Worm (Caenorhabditis elegans) whole organism, midembryonic: Measurements from ENCODE around the gene cyp-33B1.

ENCODE experiments used
- T22C8.4 ChIP-seq: fragments of 200-800 bp; sonication (Bioruptor generic); IDR thresholded peaks from 2 replicates; pipeline ENCODE4 v1.3.6; 2022; ENCODE audit warnings: missing genetic modification characterization, missing compliant biosample characterization
- cog-1 ChIP-seq: sonication (generic microtip); optimal IDR thresholded peaks from 2 replicates; lab custom pipeline; 2016; ENCODE audit warnings: missing genetic modification characterization, missing compliant biosample characterization
- flt-1 ChIP-seq: fragments of 200-800 bp; sonication (Bioruptor generic); IDR thresholded peaks from 2 replicates; pipeline ENCODE4 v1.3.6; 2022; ENCODE audit warnings: missing genetic modification characterization, missing compliant biosample characterization
- klf-2 ChIP-seq: fragments of 200-800 bp; sonication (Bioruptor generic); conservative IDR thresholded peaks from 2 replicates; pipeline ENCODE4 v1.3.6; 2022; ENCODE audit warnings: missing genetic modification reagents, missing genetic modification characterization, missing compliant biosample characterization
- med-1 ChIP-seq: sonication (generic microtip); optimal IDR thresholded peaks from 2 replicates; lab custom pipeline; 2017; ENCODE audit warnings: missing genetic modification characterization, mild to moderate bottlenecking, missing compliant biosample characterization, antibody characterized with exemption, missing genetic modification reagents; ENCODE audit not compliant: insufficient read depth
- ref-1 ChIP-seq: fragments of 200-800 bp; sonication (Bioruptor generic); conservative IDR thresholded peaks from 2 replicates; pipeline ENCODE4 v1.3.6; 2022; ENCODE audit warnings: missing genetic modification reagents, missing genetic modification characterization, missing compliant biosample characterization
- tab-1 ChIP-seq: fragments of 200-800 bp; sonication (Bioruptor generic); IDR thresholded peaks from 2 replicates; pipeline ENCODE4 v1.3.6; 2022; ENCODE audit warnings: missing genetic modification characterization, missing compliant biosample characterization
- ztf-23 ChIP-seq: fragments of 200-800 bp; sonication (Bioruptor generic); IDR thresholded peaks from 2 replicates; pipeline ENCODE4 v1.3.6; 2022; ENCODE audit warnings: missing genetic modification reagents, missing genetic modification characterization, missing compliant biosample characterization
- ztf-29 ChIP-seq: fragments of 200-800 bp; sonication (Bioruptor generic); IDR thresholded peaks from 2 replicates; pipeline ENCODE4 v1.3.6; 2022; ENCODE audit warnings: missing genetic modification reagents, missing genetic modification characterization, missing compliant biosample characterization

cyp-33B1 gene

DNA sequence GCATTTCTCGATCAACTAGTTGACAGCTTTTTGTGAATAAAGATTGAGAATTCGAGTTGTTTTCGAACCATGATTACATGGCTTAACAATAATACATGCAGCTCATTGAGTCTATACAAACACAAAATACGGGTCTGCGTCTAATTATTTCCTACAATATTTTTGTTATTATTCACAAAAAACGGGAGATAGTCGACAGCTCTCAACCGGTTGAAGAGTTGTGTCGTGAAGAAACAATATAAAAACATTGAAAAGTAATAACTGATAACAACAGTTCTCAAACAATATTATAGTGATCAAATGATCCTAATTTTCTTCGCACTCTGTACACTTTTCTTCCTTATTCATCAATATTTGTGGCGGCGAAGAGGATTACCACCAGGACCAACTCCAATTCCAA is at the start of gene cyp-33B1:
TSS of gene cyp-33B1 (plus strand) at position 301 of the 400 bp plus-strand sequence.
- no peak for TF ChIP-seq ref-1
- TF ChIP-seq klf-2 (GFP tag; lab: Robert Waterston, UW) = no peak
- no peak for TF ChIP-seq ztf-29 (GFP tag; lab: Robert Waterston, UW)
- no peak for TF ChIP-seq med-1 (GFP tag; lab: Kevin White, UChicago)
- TF ChIP-seq flt-1 (GFP tag; lab: Robert Waterston, UW) = no peak
- TF ChIP-seq tab-1 (GFP tag; lab: Robert Waterston, UW) = no peak
- no peak for TF ChIP-seq T22C8.4 (GFP tag; lab: Robert Waterston, UW)
- TF ChIP-seq cog-1 (tag; lab: Kevin White, UChicago) = no peak
- TF ChIP-seq ztf-23 (GFP tag; lab: Robert Waterston, UW) = no peak

- no peak for TF ChIP-seq med-1 (GFP tag; lab: Kevin White, UChicago)
- TF ChIP-seq klf-2 (GFP tag; lab: Robert Waterston, UW) = no peak
- TF ChIP-seq T22C8.4 (GFP tag; lab: Robert Waterston, UW) = no peak
- no peak for TF ChIP-seq ref-1
- no peak for TF ChIP-seq flt-1 (GFP tag; lab: Robert Waterston, UW)
These were observed 49.5 kb upstream of the cyp-33B1 start, which contains the start of gene F59E11.6 for ce11 chrV:8991679-8992078. F59E11.6 (plus strand) TSS chrV:8991789.

DNA sequence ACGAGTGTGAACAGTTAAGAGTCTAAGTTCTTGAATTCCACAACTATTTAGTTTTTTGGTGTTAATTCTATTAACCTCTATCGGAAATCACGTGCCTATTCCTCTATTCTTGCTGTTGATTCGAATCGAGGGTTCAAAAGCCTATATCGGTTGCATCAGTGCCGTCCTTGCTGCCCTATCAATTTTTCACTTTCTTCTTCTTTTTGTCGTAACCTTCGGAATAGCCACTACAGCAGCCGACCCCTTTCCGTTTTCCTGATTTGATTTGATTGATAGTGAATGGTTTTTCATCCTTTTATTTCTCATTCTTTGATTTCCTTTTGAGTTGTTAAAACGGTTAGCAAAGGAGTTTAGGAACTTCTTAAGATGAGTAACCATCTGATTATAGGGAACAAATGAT is 46.9 kb upstream of the cyp-33B1 start:
- TF ChIP-seq med-1 (GFP tag; lab: Kevin White, UChicago) (no peak), ref-1 (no peak), flt-1 (GFP tag; lab: Robert Waterston, UW) (no peak), cog-1 (tag; lab: Kevin White, UChicago) (no peak)

ce11 chrV:8994801-8995200 is 46.3 kb upstream of the cyp-33B1 start, which contains the start of gene F59E11.5:
F59E11.5 (plus strand) TSS chrV:8995101.
- TF ChIP-seq tab-1 (GFP tag; lab: Robert Waterston, UW) = no peak
- TF ChIP-seq ztf-23 (GFP tag; lab: Robert Waterston, UW) = no peak
- no peak for TF ChIP-seq T22C8.4 (GFP tag; lab: Robert Waterston, UW)
- no peak for TF ChIP-seq ztf-29 (GFP tag; lab: Robert Waterston, UW)
- TF ChIP-seq med-1 (GFP tag; lab: Kevin White, UChicago) = no peak
- no peak for TF ChIP-seq klf-2 (GFP tag; lab: Robert Waterston, UW)
- TF ChIP-seq cog-1 (tag; lab: Kevin White, UChicago) = no peak
- TF ChIP-seq ref-1 = no peak
- TF ChIP-seq flt-1 (GFP tag; lab: Robert Waterston, UW) = no peak

DNA sequence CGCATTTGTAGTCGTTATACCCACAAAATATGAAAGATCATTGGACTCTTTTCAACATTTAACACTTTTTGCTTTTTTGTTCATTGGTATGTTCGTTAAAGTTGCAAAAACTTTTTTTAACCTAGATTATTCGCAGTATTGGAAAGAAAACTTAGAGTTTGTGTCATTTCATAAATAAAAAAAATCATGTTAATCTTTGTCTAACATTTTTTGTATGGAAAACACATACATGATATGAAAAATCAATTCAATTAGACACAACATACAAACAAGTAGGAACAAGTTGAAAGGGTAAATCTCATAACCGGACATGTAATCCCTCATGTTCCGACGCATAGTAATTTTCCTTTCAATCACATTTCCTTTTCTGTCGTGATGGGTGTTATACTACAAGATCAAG is 40.0 kb upstream of the cyp-33B1 start, which contains the start of gene F59E11.2:
TSS of gene F59E11.2 (plus strand) at position 301 of the 400 bp plus-strand sequence.
- TF ChIP-seq flt-1 (GFP tag; lab: Robert Waterston, UW) = no peak
- TF ChIP-seq klf-2 (GFP tag; lab: Robert Waterston, UW) = no peak
- TF ChIP-seq med-1 (GFP tag; lab: Kevin White, UChicago) = no peak
- no peak for TF ChIP-seq ref-1
- TF ChIP-seq tab-1 (GFP tag; lab: Robert Waterston, UW) = no peak
- no peak for TF ChIP-seq ztf-29 (GFP tag; lab: Robert Waterston, UW)
- TF ChIP-seq ztf-23 (GFP tag; lab: Robert Waterston, UW) = no peak
- no peak for TF ChIP-seq T22C8.4 (GFP tag; lab: Robert Waterston, UW)
- TF ChIP-seq cog-1 (tag; lab: Kevin White, UChicago) = no peak

DNA sequence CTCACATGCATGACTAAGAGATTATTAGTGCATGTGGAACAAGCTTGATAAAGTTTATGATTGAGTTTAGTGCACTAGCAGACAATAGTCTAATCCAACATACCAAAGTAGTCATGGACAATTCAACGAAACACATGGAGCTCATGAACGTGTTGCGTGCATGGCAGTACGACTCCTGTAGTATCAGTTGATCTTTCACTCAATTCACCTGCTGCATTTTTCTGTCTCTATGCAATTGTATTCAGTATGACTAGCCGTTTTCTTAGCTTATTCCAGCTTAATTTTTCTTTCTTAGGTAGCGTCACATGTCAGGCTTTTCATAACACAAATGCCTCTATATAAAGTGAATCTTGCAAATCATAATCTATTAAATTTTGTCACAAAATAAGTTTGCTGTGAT is 37.8 kb upstream of the cyp-33B1 start, which contains the start of gene srx-1:
TSS of gene srx-1 (plus strand) at position 382 of the 400 bp plus-strand sequence.
- TF ChIP-seq flt-1 (GFP tag; lab: Robert Waterston, UW) (no peak), klf-2 (GFP tag; lab: Robert Waterston, UW) (no peak), med-1 (GFP tag; lab: Kevin White, UChicago) (no peak), T22C8.4 (GFP tag; lab: Robert Waterston, UW) (no peak), cog-1 (tag; lab: Kevin White, UChicago) (no peak), ref-1 (no peak), ztf-23 (GFP tag; lab: Robert Waterston, UW) (no peak), ztf-29 (GFP tag; lab: Robert Waterston, UW) (no peak), tab-1 (GFP tag; lab: Robert Waterston, UW) (no peak)

DNA sequence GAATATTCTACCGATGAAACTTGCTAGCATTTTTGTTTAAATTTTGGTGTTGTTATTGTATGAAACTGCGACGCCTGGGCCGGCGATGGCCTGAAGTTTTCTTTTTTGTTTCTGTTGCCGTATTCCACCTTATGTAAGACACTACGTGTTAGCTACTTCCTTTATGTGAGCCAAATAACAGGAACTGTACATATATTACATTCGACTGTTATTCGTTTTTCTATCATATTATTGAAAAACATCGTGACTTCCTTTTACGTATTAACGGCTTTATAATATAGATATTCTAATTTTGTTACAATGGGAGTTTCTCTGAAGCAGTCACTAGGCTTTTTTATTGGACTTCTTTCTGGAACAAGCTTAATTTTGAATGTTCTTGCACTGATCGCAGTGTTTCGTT is 35.9 kb upstream of the cyp-33B1 start, which contains the start of gene srx-3:
TSS of gene srx-3 (plus strand) at position 301 of the 400 bp plus-strand sequence.
- TF ChIP-seq klf-2 (GFP tag; lab: Robert Waterston, UW) (no peak), tab-1 (GFP tag; lab: Robert Waterston, UW) (no peak), cog-1 (tag; lab: Kevin White, UChicago) (no peak), med-1 (GFP tag; lab: Kevin White, UChicago) (no peak), ztf-29 (GFP tag; lab: Robert Waterston, UW) (no peak), T22C8.4 (GFP tag; lab: Robert Waterston, UW) (no peak), flt-1 (GFP tag; lab: Robert Waterston, UW) (no peak), ztf-23 (GFP tag; lab: Robert Waterston, UW) (no peak), ref-1 (no peak)

- TF ChIP-seq tab-1 (GFP tag; lab: Robert Waterston, UW) = no peak
- no peak for TF ChIP-seq med-1 (GFP tag; lab: Kevin White, UChicago)
- no peak for TF ChIP-seq flt-1 (GFP tag; lab: Robert Waterston, UW)
- no peak for TF ChIP-seq ztf-29 (GFP tag; lab: Robert Waterston, UW)
- TF ChIP-seq klf-2 (GFP tag; lab: Robert Waterston, UW) = no peak
- no peak for TF ChIP-seq T22C8.4 (GFP tag; lab: Robert Waterston, UW)
- no peak for TF ChIP-seq cog-1 (tag; lab: Kevin White, UChicago)
These were observed 32.0 kb upstream of the cyp-33B1 start, which contains the start of gene srx-2 for ce11 chrV:9009175-9009574. srx-2 (plus strand) TSS chrV:9009475.

ce11 chrV:9013765-9014164 is 27.4 kb upstream of the cyp-33B1 start, which contains the start of gene srh-201:
srh-201 (minus strand) TSS chrV:9013865.
- no peak for TF ChIP-seq med-1 (GFP tag; lab: Kevin White, UChicago)
